Worm (Caenorhabditis elegans) whole organism, young adult: ENCODE measurements around the gene C15H11.1.

ENCODE experiments used
- F39B2.1 ChIP-seq: fragments of 200-800 bp; sonication (Bioruptor generic); IDR thresholded peaks from 2 replicates; pipeline ENCODE4 v1.3.6; 2022; ENCODE audit warnings: missing genetic modification reagents, missing genetic modification characterization, missing compliant biosample characterization
- K12H6.12 ChIP-seq: fragments of 200-800 bp; sonication (Bioruptor generic); optimal IDR thresholded peaks from 2 replicates; lab custom pipeline; 2018; ENCODE audit warnings: mild to moderate bottlenecking, missing genetic modification characterization, missing compliant biosample characterization
- Y53F4B.3 ChIP-seq: fragments of 200-800 bp; sonication (Bioruptor generic); IDR thresholded peaks from 2 replicates; pipeline ENCODE4 v1.3.6; 2022; ENCODE audit warnings: missing genetic modification reagents, missing genetic modification characterization, missing compliant biosample characterization
- Y53G8AR.9 ChIP-seq: fragments of 200-800 bp; sonication (Bioruptor generic); conservative IDR thresholded peaks from 2 replicates; pipeline ENCODE4 v1.3.6; 2022; ENCODE audit warnings: missing genetic modification reagents, missing genetic modification characterization, missing compliant biosample characterization
- ZK185.1 ChIP-seq: sonication (generic microtip); optimal IDR thresholded peaks from 2 replicates; lab custom pipeline; 2016; ENCODE audit warnings: mild to moderate bottlenecking, missing genetic modification characterization, missing compliant biosample characterization; ENCODE audit not compliant: poor library complexity, severe bottlenecking
- ama-1 ChIP-seq, 3 experiments: fragments of 150-350 bp in 1 of 3; sonication (generic microtip) in 2 of 3; optimal IDR thresholded peaks; 2 replicates each; lab custom pipeline; 2014 to 2018; ENCODE audit warnings: missing biosample characterization in 2 of 3, missing genetic modification characterization in 2 of 3, missing genetic modification reagents in 2 of 3
- aptf-3 ChIP-seq: fragments of 200-800 bp; sonication (Bioruptor generic); IDR thresholded peaks from 2 replicates; pipeline ENCODE4 v1.3.6; 2022; ENCODE audit warnings: missing genetic modification characterization, missing compliant biosample characterization
- athp-1 ChIP-seq: sonication (generic microtip); optimal IDR thresholded peaks from 2 replicates; lab custom pipeline; 2017; ENCODE audit warnings: mild to moderate bottlenecking, missing genetic modification characterization, missing compliant biosample characterization
- attf-5 ChIP-seq: fragments of 200-800 bp; sonication (Bioruptor generic); optimal IDR thresholded peaks from 2 replicates; lab custom pipeline; 2018; ENCODE audit warnings: mild to moderate bottlenecking, missing genetic modification characterization, missing compliant biosample characterization
- attf-6 ChIP-seq: fragments of 200-800 bp; sonication (Bioruptor generic); IDR thresholded peaks from 2 replicates; pipeline ENCODE4 v1.3.6; 2022; ENCODE audit warnings: missing genetic modification reagents, missing genetic modification characterization, missing compliant biosample characterization
- bed-1 ChIP-seq: fragments of 200-800 bp; sonication (Bioruptor generic); IDR thresholded peaks from 2 replicates; pipeline ENCODE4 v1.3.6; 2022; ENCODE audit warnings: missing genetic modification reagents, missing genetic modification characterization, missing compliant biosample characterization
- ceh-100 ChIP-seq: fragments of 200-800 bp; sonication (Bioruptor generic); IDR thresholded peaks from 2 replicates; pipeline ENCODE4 v1.3.6; 2022; ENCODE audit warnings: missing genetic modification reagents, missing genetic modification characterization, missing compliant biosample characterization
- ceh-27 ChIP-seq: fragments of 200-800 bp; sonication (Bioruptor generic); optimal IDR thresholded peaks from 2 replicates; lab custom pipeline; 2018; ENCODE audit warnings: mild to moderate bottlenecking, missing genetic modification characterization, moderate library complexity, missing compliant biosample characterization
- ekl-4 ChIP-seq: fragments of 200-800 bp; sonication (Bioruptor generic); IDR thresholded peaks from 2 replicates; pipeline ENCODE4 v1.3.6; 2022; ENCODE audit warnings: missing genetic modification reagents, missing genetic modification characterization, missing compliant biosample characterization
- hmg-1.2 ChIP-seq: fragments of 200-800 bp; sonication (Bioruptor generic); IDR thresholded peaks from 2 replicates; pipeline ENCODE4 v1.3.6; 2022; ENCODE audit warnings: missing genetic modification reagents, missing genetic modification characterization, missing compliant biosample characterization
- hsf-1 ChIP-seq: fragments of 200-800 bp; sonication (Bioruptor generic); IDR thresholded peaks from 2 replicates; pipeline ENCODE4 v1.3.6; 2022; ENCODE audit warnings: missing genetic modification reagents, missing genetic modification characterization, missing compliant biosample characterization
- lin-40 ChIP-seq: sonication (generic microtip); optimal IDR thresholded peaks from 2 replicates; lab custom pipeline; 2016; ENCODE audit warnings: missing genetic modification characterization, mild to moderate bottlenecking, missing compliant biosample characterization, missing genotype, missing genetic modification reagents
- lsy-27 ChIP-seq: sonication (generic microtip); optimal IDR thresholded peaks from 2 replicates; lab custom pipeline; 2017; ENCODE audit warnings: missing genetic modification characterization, mild to moderate bottlenecking, missing compliant biosample characterization, antibody characterized with exemption, missing genotype, borderline replicate concordance; ENCODE audit not compliant: insufficient read depth
- madf-10 ChIP-seq: sonication (generic microtip); optimal IDR thresholded peaks from 2 replicates; lab custom pipeline; 2016; ENCODE audit warnings: mild to moderate bottlenecking, missing genetic modification characterization, missing compliant biosample characterization
- madf-6 ChIP-seq: fragments of 200-800 bp; sonication (Bioruptor generic); IDR thresholded peaks from 2 replicates; pipeline ENCODE4 v1.3.6; 2022; ENCODE audit warnings: missing genetic modification reagents, missing genetic modification characterization, missing compliant biosample characterization
- mcd-1 ChIP-seq: fragments of 200-800 bp; sonication (Bioruptor generic); IDR thresholded peaks from 2 replicates; pipeline ENCODE4 v1.3.6; 2022; ENCODE audit warnings: missing genetic modification reagents, missing genetic modification characterization, missing compliant biosample characterization
- mel-28 ChIP-seq: sonication (generic microtip); optimal IDR thresholded peaks from 2 replicates; lab custom pipeline; 2016; ENCODE audit warnings: borderline replicate concordance, mild to moderate bottlenecking, missing genetic modification characterization, missing compliant biosample characterization
- nfyb-1 ChIP-seq: fragments of 200-800 bp; sonication (Bioruptor generic); IDR thresholded peaks from 2 replicates; pipeline ENCODE4 v1.3.6; 2022; ENCODE audit warnings: missing genetic modification reagents, missing genetic modification characterization, missing compliant biosample characterization
- rcor-1 ChIP-seq: fragments of 200-800 bp; sonication (Bioruptor generic); IDR thresholded peaks from 2 replicates; pipeline ENCODE4 v1.3.6; 2022; ENCODE audit warnings: missing genetic modification reagents, missing genetic modification characterization, missing compliant biosample characterization
- rpc-1 ChIP-seq, 2 experiments: fragments of 150-350 bp in 1 of 2; sonication (generic microtip) in 1 of 2; optimal IDR thresholded peaks; 2 replicates each; lab custom pipeline; 2014 to 2018; ENCODE audit warnings: missing biosample characterization in 1 of 2, missing genetic modification characterization in 1 of 2, missing genetic modification reagents in 1 of 2, missing genotype in 1 of 2
- snpc-3.4 ChIP-seq: sonication (generic microtip); optimal IDR thresholded peaks from 2 replicates; lab custom pipeline; 2017; ENCODE audit warnings: missing genetic modification characterization, mild to moderate bottlenecking, missing compliant biosample characterization, antibody characterized with exemption, moderate library complexity, missing genotype, missing genetic modification reagents
- snpc-4 ChIP-seq, 5 experiments: fragments of 150-350 bp in 1 of 5; sonication (generic microtip) in 4 of 5; optimal IDR thresholded peaks; 2 replicates each; lab custom pipeline; 2014 to 2018; ENCODE audit warnings: missing genetic modification characterization in 5 of 5, missing biosample characterization in 3 of 5, antibody characterized with exemption in 2 of 5, mild to moderate bottlenecking in 2 of 5, missing compliant biosample characterization in 2 of 5, missing genotype in 2 of 5, moderate library complexity in 2 of 5, missing genetic modification reagents in 1 of 5
- unc-130 ChIP-seq: sonication (generic microtip); optimal IDR thresholded peaks from 2 replicates; lab custom pipeline; 2016; ENCODE audit warnings: missing genetic modification reagents, missing genetic modification characterization, missing compliant biosample characterization
- zfh-2 ChIP-seq: fragments of 200-800 bp; sonication (Bioruptor generic); conservative IDR thresholded peaks from 2 replicates; pipeline ENCODE4 v1.3.6; 2022; ENCODE audit warnings: missing genetic modification reagents, missing genetic modification characterization, missing compliant biosample characterization
- ztf-18 ChIP-seq: sonication (generic microtip); optimal IDR thresholded peaks from 2 replicates; lab custom pipeline; 2016; ENCODE audit warnings: missing genotype, mild to moderate bottlenecking, missing genetic modification characterization, missing compliant biosample characterization
- ztf-25 ChIP-seq: fragments of 200-800 bp; sonication (Bioruptor generic); IDR thresholded peaks from 2 replicates; pipeline ENCODE4 v1.3.6; 2022; ENCODE audit warnings: missing genetic modification reagents, missing genetic modification characterization, missing compliant biosample characterization
- ztf-28 ChIP-seq: fragments of 200-800 bp; sonication (Bioruptor generic); IDR thresholded peaks from 2 replicates; pipeline ENCODE4 v1.3.6; 2022; ENCODE audit warnings: missing genetic modification reagents, missing genetic modification characterization, missing compliant biosample characterization

Gene C15H11.1

DNA sequence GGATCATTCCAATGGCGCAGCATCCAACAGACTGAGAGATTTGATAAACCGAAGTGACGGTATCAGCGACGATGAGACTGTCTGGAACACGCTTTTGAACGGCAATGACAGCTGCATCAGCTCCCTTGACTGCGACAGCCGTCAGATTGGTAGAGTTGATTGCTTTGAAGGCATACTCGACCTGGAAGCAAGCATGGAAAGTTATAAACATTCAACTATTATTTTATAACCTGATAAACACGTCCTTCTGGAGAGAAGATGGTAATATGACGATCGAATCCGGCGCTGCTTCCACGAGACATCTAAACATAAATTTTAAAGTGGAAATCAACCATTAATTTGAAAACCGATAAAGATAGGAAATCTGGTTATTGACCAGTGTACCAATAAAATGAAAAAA, 28.7 kb downstream of the C15H11.1 start, which contains the start of gene pas-1 (continued):
- 0 out of 2 replicates have a peak, but pooled peaks have one; percentile 18 for TF ChIP-seq F39B2.1 (GFP tag; lab: Robert Waterston, UW)
- TF ChIP-seq lin-40 (tag; lab: Kevin White, UChicago), result no peak
- peak; percentile 17 for TF ChIP-seq athp-1
- 0 out of 2 replicates have a peak, but pooled peaks have one; percentile 24 for TF ChIP-seq hmg-1.2 (GFP tag; lab: Robert Waterston, UW)
- TF ChIP-seq nfyb-1 (GFP tag; lab: Robert Waterston, UW), result peak; percentile 18; the same call in 1 of the 2 replicates
- TF ChIP-seq madf-10, result no peak
- TF ChIP-seq zfh-2 (GFP tag; lab: Robert Waterston, UW), result 0 out of 2 replicates have a peak, but pooled peaks have one; percentile 16
- TF ChIP-seq Y53G8AR.9 (GFP tag; lab: Robert Waterston, UW), result peak; percentile 39; the same call in 1 of the 2 replicates
- TF ChIP-seq bed-1 (GFP tag; lab: Robert Waterston, UW), result 0 out of 2 replicates have a peak, but pooled peaks have one; percentile 40

DNA sequence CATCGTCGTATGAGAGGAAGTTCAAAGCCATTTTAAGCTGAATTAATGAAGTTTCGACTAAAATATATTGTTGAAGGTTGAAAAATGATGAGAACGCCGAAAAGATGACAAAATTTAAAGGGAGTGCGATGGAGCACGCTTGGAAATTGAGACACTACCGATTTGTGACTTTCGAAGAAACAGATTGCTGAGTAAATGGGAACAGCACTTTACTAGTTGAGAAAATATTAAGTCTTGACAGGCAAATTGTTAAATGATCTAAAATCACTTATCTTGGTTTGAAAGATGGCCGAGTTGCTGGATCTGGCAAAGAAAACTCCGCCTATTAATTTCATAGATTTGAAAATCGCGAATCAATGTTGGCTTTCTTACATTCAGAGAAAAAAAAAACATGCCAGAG, 29.7 kb downstream of the C15H11.1 start, which contains the start of gene rpoa-12:
Gene rpoa-12 (minus strand): TSS at position 37 of the 400 bp plus-strand sequence.
- 0 out of 2 replicates have a peak, but pooled peaks have one; percentile 38 for TF ChIP-seq hsf-1
- peak; percentile 5 for TF ChIP-seq ztf-18 (tag; lab: Kevin White, UChicago)
- no peak for TF ChIP-seq ama-1 (optimal IDR thresholded peaks at IDR 0.05; lab: Kevin White, UChicago)
- no peak for TF ChIP-seq ama-1 (GFP tag; optimal IDR thresholded peaks at IDR 0.05; lab: Kevin White, UChicago)
- peak; percentile 17 for TF ChIP-seq K12H6.12 (tag; lab: Kevin White, UChicago)
- TF ChIP-seq aptf-3 (GFP tag; lab: Robert Waterston, UW), result no peak
- TF ChIP-seq mel-28, result no peak
- TF ChIP-seq attf-5, result peak; percentile 8
- TF ChIP-seq ceh-27 (GFP tag; lab: Kevin White, UChicago), result peak; percentile 39
- no peak for TF ChIP-seq snpc-3.4 (tag; lab: Kevin White, UChicago)
- peak; percentile 8 for TF ChIP-seq unc-130 (GFP tag; lab: Kevin White, UChicago)
- 0 out of 2 replicates have a peak, but pooled peaks have one; percentile 34 for TF ChIP-seq ekl-4 (GFP tag; lab: Robert Waterston, UW)
- TF ChIP-seq mcd-1 (GFP tag; lab: Robert Waterston, UW), result peak; percentile 42; the same call in 1 of the 2 replicates
- no peak for TF ChIP-seq ztf-28
- TF ChIP-seq rcor-1 (GFP tag; lab: Robert Waterston, UW), result no peak
- peak; percentile 88 for TF ChIP-seq ceh-100 (GFP tag; lab: Robert Waterston, UW)
- 0 out of 2 replicates have a peak, but pooled peaks have one; percentile 10 for TF ChIP-seq attf-6
- no peak for TF ChIP-seq snpc-4 (GFP tag; optimal IDR thresholded peaks at IDR 0.05; lab: Kevin White, UChicago)
- peak in 1 of 4 experiments; percentile 42 for TF ChIP-seq snpc-4 (tag; optimal IDR thresholded peaks at IDR 0.05; lab: Kevin White, UChicago)
- 0 out of 2 replicates have a peak, but pooled peaks have one; percentile 23 for TF ChIP-seq ztf-25
- no peak for TF ChIP-seq ZK185.1 (tag; lab: Kevin White, UChicago)

DNA sequence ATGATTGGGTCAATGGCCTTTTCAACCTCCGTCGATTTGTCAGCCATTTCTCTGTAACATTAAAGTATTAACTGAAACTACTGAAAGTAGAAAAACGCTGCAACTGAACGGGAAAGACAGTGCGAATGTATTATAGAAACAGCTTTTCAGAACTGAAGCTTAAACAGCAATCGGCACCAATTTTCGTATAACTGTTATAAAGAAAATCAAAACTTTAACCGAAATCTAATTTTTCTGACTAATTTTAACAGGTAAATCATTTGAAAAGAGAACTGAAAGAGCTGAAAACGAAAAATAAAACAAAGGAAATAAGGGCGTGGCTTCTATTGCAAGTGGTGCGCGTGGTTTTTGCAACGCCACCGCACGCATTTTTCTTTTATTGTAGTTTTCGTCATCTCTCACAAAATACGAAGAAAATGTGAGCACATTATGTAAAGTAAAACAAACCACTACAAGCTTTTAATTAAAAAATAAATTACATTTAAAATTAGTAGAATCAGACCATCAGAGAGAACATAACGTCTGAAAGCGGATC, 31.4 kb downstream of the C15H11.1 start, which contains the start of gene rrsr-1:
Gene rrsr-1 (minus strand): TSS at position 51 of the 535 bp plus-strand sequence.
- no peak for TF ChIP-seq lsy-27
- peak; percentile 31; the same call in 1 of the 2 replicates for TF ChIP-seq madf-6 (GFP tag; lab: Robert Waterston, UW)
- peak; percentile 78 for TF ChIP-seq ceh-100 (GFP tag; lab: Robert Waterston, UW)
- 0 out of 2 replicates have a peak, but pooled peaks have one; percentile 20 for TF ChIP-seq mcd-1 (GFP tag; lab: Robert Waterston, UW)
- TF ChIP-seq Y53F4B.3 (GFP tag; lab: Robert Waterston, UW), result no peak
- TF ChIP-seq snpc-3.4 (tag; lab: Kevin White, UChicago), result peak; percentile 14
- TF ChIP-seq rpc-1 (optimal IDR thresholded peaks at IDR 0.05; lab: Kevin White, UChicago), result peak; percentile 11
- TF ChIP-seq rpc-1 (tag; optimal IDR thresholded peaks at IDR 0.05; lab: Kevin White, UChicago), result no peak
- TF ChIP-seq, all 124 proteins: peak for 5
